Worm (Caenorhabditis elegans) whole organism, midembryonic: ENCODE measurements around the gene B0348.1.
A peak's percentile ranks its signal among the peaks of the same experiment; 100 is the strongest.

Experiments
- T22C8.4 ChIP-seq: fragments of 200-800 bp; sonication (Bioruptor generic); IDR thresholded peaks from 2 replicates; pipeline ENCODE4 v1.3.6; 2022; ENCODE audit warnings: missing genetic modification characterization, missing compliant biosample characterization
- cog-1 ChIP-seq: sonication (generic microtip); optimal IDR thresholded peaks from 2 replicates; lab custom pipeline; 2016; ENCODE audit warnings: missing genetic modification characterization, missing compliant biosample characterization
- flt-1 ChIP-seq: fragments of 200-800 bp; sonication (Bioruptor generic); IDR thresholded peaks from 2 replicates; pipeline ENCODE4 v1.3.6; 2022; ENCODE audit warnings: missing genetic modification characterization, missing compliant biosample characterization
- klf-2 ChIP-seq: fragments of 200-800 bp; sonication (Bioruptor generic); conservative IDR thresholded peaks from 2 replicates; pipeline ENCODE4 v1.3.6; 2022; ENCODE audit warnings: missing genetic modification reagents, missing genetic modification characterization, missing compliant biosample characterization
- med-1 ChIP-seq: sonication (generic microtip); optimal IDR thresholded peaks from 2 replicates; lab custom pipeline; 2017; ENCODE audit warnings: missing genetic modification characterization, mild to moderate bottlenecking, missing compliant biosample characterization, antibody characterized with exemption, missing genetic modification reagents; ENCODE audit not compliant: insufficient read depth
- ref-1 ChIP-seq: fragments of 200-800 bp; sonication (Bioruptor generic); conservative IDR thresholded peaks from 2 replicates; pipeline ENCODE4 v1.3.6; 2022; ENCODE audit warnings: missing genetic modification reagents, missing genetic modification characterization, missing compliant biosample characterization
- tab-1 ChIP-seq: fragments of 200-800 bp; sonication (Bioruptor generic); IDR thresholded peaks from 2 replicates; pipeline ENCODE4 v1.3.6; 2022; ENCODE audit warnings: missing genetic modification characterization, missing compliant biosample characterization
- ztf-23 ChIP-seq: fragments of 200-800 bp; sonication (Bioruptor generic); IDR thresholded peaks from 2 replicates; pipeline ENCODE4 v1.3.6; 2022; ENCODE audit warnings: missing genetic modification reagents, missing genetic modification characterization, missing compliant biosample characterization
- ztf-29 ChIP-seq: fragments of 200-800 bp; sonication (Bioruptor generic); IDR thresholded peaks from 2 replicates; pipeline ENCODE4 v1.3.6; 2022; ENCODE audit warnings: missing genetic modification reagents, missing genetic modification characterization, missing compliant biosample characterization

Gene B0348.1

DNA sequence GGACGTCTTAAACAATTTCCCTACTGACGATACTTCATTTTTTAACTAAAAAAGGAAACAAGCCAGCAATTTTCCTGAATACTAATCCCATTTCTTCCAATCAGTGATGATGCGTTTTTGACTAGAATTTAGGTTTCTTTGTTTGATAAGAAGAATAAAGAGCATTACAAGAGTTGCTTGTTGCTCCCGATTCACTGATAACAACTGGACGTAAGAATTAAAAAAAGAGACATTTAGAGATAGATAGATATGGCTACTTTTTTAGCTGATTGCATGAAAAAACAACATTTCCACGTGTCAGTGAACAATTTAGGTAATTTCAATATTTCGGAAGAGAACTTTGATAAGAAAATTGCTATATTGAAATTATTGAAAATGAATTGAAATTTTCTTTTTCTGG, 26.9 kb upstream of the B0348.1 start:
- TF ChIP-seq ref-1 (no peak), klf-2 (GFP tag; lab: Robert Waterston, UW) (no peak), flt-1 (GFP tag; lab: Robert Waterston, UW) (no peak), med-1 (no peak), ztf-23 (GFP tag; lab: Robert Waterston, UW) (no peak), tab-1 (GFP tag; lab: Robert Waterston, UW) (no peak), cog-1 (tag; lab: Kevin White, UChicago) (no peak), T22C8.4 (GFP tag; lab: Robert Waterston, UW) (no peak), ztf-29 (GFP tag; lab: Robert Waterston, UW) (no peak)

DNA sequence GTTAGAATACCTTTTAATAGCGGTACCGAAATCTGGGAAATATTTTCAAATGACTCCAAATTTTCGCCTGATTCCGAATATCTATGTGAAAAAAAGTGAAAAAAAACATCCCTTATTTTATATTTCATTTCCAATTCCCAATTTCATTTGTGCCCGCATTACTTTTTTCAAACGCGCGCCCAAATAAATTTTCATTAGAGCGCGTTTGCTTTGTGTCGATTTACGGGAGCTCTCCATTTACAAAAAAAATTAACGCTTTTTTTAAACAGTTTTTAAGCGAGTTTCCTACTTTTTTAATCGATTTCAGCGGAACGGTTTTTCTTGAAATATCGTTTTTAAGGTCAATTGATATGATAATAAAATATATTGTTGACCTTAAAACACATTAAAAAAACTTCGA, 24.5 kb upstream of the B0348.1 start:
- TF ChIP-seq ztf-29 (GFP tag; lab: Robert Waterston, UW) (no peak), flt-1 (GFP tag; lab: Robert Waterston, UW) (no peak), ztf-23 (GFP tag; lab: Robert Waterston, UW) (no peak), T22C8.4 (GFP tag; lab: Robert Waterston, UW) (no peak), klf-2 (GFP tag; lab: Robert Waterston, UW) (no peak), tab-1 (GFP tag; lab: Robert Waterston, UW) (no peak), med-1 (no peak), ref-1 (no peak), cog-1 (tag; lab: Kevin White, UChicago) (no peak)

DNA sequence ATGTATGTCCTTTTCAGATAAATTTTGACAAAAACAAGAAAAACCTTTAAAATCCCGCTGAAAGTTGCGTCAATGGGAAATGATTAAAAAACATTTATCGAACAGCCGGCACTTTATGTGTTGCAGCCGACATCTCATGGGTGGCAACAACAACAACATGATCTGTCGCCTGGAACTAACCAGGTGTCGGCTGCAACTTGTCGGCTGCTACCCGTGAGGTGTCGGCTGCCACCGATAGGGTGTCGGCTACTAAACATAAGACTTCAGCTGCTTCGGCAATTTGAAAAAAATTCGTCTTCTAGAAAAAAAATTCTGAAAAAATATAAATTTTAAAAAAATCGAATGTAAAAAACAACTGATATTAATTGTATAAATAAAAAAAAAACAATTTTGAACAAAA, 21.1 kb upstream of the B0348.1 start:
- no peak for TF ChIP-seq T22C8.4 (GFP tag; lab: Robert Waterston, UW)
- TF ChIP-seq cog-1 (tag; lab: Kevin White, UChicago) = no peak
- TF ChIP-seq klf-2 (GFP tag; lab: Robert Waterston, UW) = no peak
- TF ChIP-seq ztf-29 (GFP tag; lab: Robert Waterston, UW) = no peak
- no peak for TF ChIP-seq med-1
- TF ChIP-seq tab-1 (GFP tag; lab: Robert Waterston, UW) = no peak
- no peak for TF ChIP-seq ref-1
- no peak for TF ChIP-seq flt-1 (GFP tag; lab: Robert Waterston, UW)
- no peak for TF ChIP-seq ztf-23 (GFP tag; lab: Robert Waterston, UW)

DNA sequence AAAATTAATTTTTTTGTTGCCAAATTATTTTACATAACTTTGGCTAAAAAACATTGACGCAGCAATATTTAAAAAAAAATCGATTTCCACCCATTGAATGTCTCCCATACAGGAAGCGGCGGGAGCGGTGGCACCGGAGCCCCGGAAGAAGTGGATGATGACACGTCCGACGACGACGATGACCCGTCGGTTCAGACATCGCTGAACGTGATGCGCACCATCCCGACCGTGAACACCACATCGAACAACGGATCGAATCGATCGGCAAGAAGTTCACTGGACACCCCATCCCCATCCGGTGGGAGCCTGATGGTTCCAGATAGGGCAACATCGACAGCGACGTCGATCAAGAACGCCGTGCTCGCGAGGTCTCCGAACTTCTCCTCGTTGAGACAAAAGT, 20.5 kb upstream of the B0348.1 start:
- TF ChIP-seq cog-1 (tag; lab: Kevin White, UChicago) (no peak), flt-1 (GFP tag; lab: Robert Waterston, UW) (no peak), ref-1 (no peak), ztf-23 (GFP tag; lab: Robert Waterston, UW) (no peak), tab-1 (GFP tag; lab: Robert Waterston, UW) (no peak), ztf-29 (GFP tag; lab: Robert Waterston, UW) (no peak), klf-2 (GFP tag; lab: Robert Waterston, UW) (no peak), T22C8.4 (GFP tag; lab: Robert Waterston, UW) (no peak), med-1 (no peak)

DNA sequence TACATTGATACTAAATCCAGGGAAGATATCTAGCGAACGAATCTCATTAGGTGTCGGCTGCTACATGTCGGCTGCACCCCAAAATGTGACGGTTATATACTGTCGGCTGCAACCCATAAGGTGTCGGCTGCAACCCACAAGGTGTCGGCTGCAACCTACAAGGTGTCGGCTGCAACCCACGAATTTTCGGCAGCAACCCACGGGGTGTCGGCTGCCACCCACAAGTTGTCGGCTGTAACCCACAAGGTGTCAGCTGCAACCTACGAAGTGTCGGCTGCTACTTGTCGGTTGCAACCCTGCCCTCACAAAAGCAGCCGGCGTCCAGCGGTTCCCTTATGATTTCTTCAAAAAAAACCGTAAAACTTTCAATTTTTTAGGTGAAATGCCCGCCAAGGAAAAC, 18.9 kb upstream of the B0348.1 start:
- TF ChIP-seq flt-1 (GFP tag; lab: Robert Waterston, UW) (no peak), cog-1 (tag; lab: Kevin White, UChicago) (no peak), ztf-29 (GFP tag; lab: Robert Waterston, UW) (no peak), ztf-23 (GFP tag; lab: Robert Waterston, UW) (no peak), T22C8.4 (GFP tag; lab: Robert Waterston, UW) (no peak), klf-2 (GFP tag; lab: Robert Waterston, UW) (no peak), ref-1 (no peak), med-1 (no peak), tab-1 (GFP tag; lab: Robert Waterston, UW) (no peak)

DNA sequence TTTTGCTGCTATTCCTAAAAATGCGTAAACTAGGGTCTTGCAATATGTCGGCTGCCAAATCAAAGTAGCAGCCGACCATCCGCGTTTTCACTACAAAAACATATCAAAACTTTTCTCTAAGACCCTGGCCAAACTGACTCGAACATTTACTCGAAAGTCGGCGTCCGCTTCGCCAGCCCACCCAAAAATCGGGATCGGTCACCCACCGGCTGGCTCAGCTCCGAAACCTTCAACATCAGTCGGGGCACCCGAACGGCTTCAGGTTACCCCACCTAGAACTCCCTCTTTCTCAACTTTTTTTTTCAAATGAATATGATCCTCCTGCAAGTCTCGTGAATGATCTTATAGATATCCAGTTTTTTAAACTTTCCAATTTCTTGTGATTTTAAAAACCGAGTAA, 11.0 kb upstream of the B0348.1 start:
- TF ChIP-seq klf-2 (GFP tag; lab: Robert Waterston, UW) (no peak), ref-1 (no peak), cog-1 (tag; lab: Kevin White, UChicago) (no peak), flt-1 (GFP tag; lab: Robert Waterston, UW) (no peak), ztf-29 (GFP tag; lab: Robert Waterston, UW) (no peak), tab-1 (GFP tag; lab: Robert Waterston, UW) (no peak), med-1 (no peak), T22C8.4 (GFP tag; lab: Robert Waterston, UW) (no peak)

DNA sequence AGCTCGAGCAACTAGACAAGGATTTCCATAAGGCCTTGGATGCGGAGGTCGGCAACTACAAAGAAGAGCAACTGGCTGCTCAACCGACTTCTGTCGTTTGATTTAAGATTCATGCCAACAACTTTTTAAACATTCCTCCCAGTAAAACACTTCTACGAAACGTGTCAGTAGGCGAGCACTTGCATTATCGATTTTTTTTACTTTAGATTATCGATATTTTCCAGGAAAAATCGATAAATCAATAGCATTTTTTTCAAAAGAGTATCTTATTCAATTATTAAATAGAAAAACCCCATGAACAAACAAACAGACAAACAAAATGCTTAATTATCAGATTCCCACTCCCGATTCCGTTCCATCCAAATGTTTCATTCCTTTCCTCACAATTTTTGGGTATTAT, 5.7 kb upstream of the B0348.1 start:
- TF ChIP-seq ztf-29 (GFP tag; lab: Robert Waterston, UW) = no peak
- peak; percentile 70 for TF ChIP-seq T22C8.4 (GFP tag; lab: Robert Waterston, UW)
- no peak for TF ChIP-seq ref-1
- TF ChIP-seq klf-2 (GFP tag; lab: Robert Waterston, UW) = no peak
- TF ChIP-seq med-1 = no peak
- TF ChIP-seq cog-1 (tag; lab: Kevin White, UChicago) = no peak
- no peak for TF ChIP-seq flt-1 (GFP tag; lab: Robert Waterston, UW)

DNA sequence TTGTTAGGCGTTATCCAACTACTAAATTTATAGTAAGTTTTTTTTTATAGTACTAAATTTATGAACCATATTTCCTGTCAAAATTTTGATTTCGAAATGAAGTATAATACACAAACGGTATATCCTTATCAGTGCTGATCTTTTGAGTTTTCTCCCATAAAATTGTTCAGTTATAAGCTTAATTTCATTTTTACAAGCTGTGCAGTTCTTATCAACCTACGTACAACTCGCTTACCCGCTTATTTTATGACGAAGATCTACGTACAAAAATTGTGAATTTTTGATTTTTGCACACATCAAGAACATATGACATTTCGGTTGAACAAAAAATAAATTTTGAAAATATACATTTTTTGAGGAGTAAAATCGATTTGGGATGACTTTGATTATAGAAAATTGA, 4.7 kb upstream of the B0348.1 start:
- TF ChIP-seq cog-1 (tag; lab: Kevin White, UChicago) (no peak), ztf-29 (GFP tag; lab: Robert Waterston, UW) (no peak), ztf-23 (GFP tag; lab: Robert Waterston, UW) (no peak), T22C8.4 (GFP tag; lab: Robert Waterston, UW) (no peak), tab-1 (GFP tag; lab: Robert Waterston, UW) (no peak), klf-2 (GFP tag; lab: Robert Waterston, UW) (no peak), med-1 (no peak), ref-1 (no peak), flt-1 (GFP tag; lab: Robert Waterston, UW) (no peak)

DNA sequence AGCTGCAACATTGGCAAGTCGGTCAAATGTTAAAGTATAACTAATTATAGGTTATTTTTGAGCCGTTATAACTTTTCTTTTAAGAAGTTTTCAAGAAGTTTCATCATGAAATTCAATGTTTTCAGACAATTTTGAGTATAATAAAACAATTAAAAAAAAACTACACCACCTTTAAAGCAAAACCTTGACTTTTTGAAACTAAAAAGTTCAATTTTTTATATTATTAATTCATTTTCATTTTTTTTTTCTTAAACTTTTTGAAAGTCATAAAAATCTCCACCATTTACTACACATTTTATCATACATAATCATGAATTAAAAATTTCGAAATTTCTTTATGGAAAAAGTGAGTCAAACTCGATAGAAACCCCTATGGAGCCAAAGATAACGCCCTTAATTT, 3.7 kb upstream of the B0348.1 start, which contains the start of gene B0348.2:
TSS of gene B0348.2 (plus strand) at position 301 of the 400 bp plus-strand sequence.
- TF ChIP-seq T22C8.4 (GFP tag; lab: Robert Waterston, UW) = no peak

DNA sequence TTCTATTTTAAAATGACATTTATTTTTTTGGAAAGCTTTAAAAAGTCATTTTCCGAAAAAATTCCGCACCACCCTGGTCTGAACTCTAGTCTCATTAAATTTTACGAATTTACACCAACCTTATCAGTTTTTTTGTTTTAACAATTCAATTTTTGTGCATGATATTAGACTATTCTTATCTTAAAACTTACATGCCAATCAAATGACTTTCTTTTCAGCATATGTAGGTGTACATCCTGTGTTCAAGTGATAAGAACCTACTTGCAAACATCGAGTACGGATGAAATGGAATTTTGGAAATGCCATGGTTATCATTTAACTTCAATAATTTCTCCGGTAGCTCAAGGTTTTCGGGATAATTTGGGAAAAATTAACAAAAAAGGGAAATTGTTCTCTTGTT, 923 bp upstream of the B0348.1 start:
- no peak for TF ChIP-seq ref-1
